Worm (Caenorhabditis elegans): ENCODE measurements around the gene lys-6.

lys-6 gene

ce11 chrIV:11586484-11586883, 41.3 kb downstream of the lys-6 start:
- TF ChIP-seq cog-1 (tag; optimal IDR thresholded peaks at IDR 0.05) (no peak), ztf-23 (GFP tag; IDR thresholded peaks at IDR 0.05) (no peak), flt-1 (GFP tag; IDR thresholded peaks at IDR 0.05) (no peak), ztf-29 (GFP tag; IDR thresholded peaks at IDR 0.05) (no peak)

ce11 chrIV:11584853-11585252, 42.9 kb downstream of the lys-6 start:
- TF ChIP-seq cog-1 (tag; optimal IDR thresholded peaks at IDR 0.05) (no peak), ztf-29 (GFP tag; IDR thresholded peaks at IDR 0.05) (no peak)

ce11 chrIV:11583906-11584378, 43.8 kb downstream of the lys-6 start, which contains the start of gene F12F6.1:
TSS of gene F12F6.1 (plus strand) at chrIV:11583956.
- TF ChIP-seq tab-1 (GFP tag; IDR thresholded peaks at IDR 0.05), result 0 out of 2 replicates have a peak, but pooled peaks have one; percentile 35
- no peak for TF ChIP-seq cog-1 (tag; optimal IDR thresholded peaks at IDR 0.05)

- TF ChIP-seq ztf-23 (GFP tag; IDR thresholded peaks at IDR 0.05), result no peak
- no peak for TF ChIP-seq ref-1 (GFP tag; conservative IDR thresholded peaks at IDR 0.05)
- no peak for TF ChIP-seq cog-1 (tag; optimal IDR thresholded peaks at IDR 0.05)
- TF ChIP-seq flt-1 (GFP tag; IDR thresholded peaks at IDR 0.05), result peak; percentile 50; the same call in 1 of the 2 replicates
- no peak for TF ChIP-seq med-1 (GFP tag; optimal IDR thresholded peaks at IDR 0.05; ENCODE audit: insufficient read depth)
- no peak for TF ChIP-seq klf-2 (GFP tag; conservative IDR thresholded peaks at IDR 0.05)
- peak; percentile 58; the same call in 1 of the 2 replicates for TF ChIP-seq tab-1 (GFP tag; IDR thresholded peaks at IDR 0.05)
- no peak for TF ChIP-seq ztf-29 (GFP tag; IDR thresholded peaks at IDR 0.05)
Measured at ce11 chrIV:11582450-11583166, 45.1 kb downstream of the lys-6 start.

ce11 chrIV:11578492-11578891, 49.3 kb downstream of the lys-6 start, which contains the start of gene rib-1:
TSS of gene rib-1 (plus strand) at chrIV:11578792.
- TF ChIP-seq cog-1 (tag; optimal IDR thresholded peaks at IDR 0.05), result no peak
- TF ChIP-seq ref-1 (GFP tag; conservative IDR thresholded peaks at IDR 0.05), result no peak
- TF ChIP-seq klf-2 (GFP tag; conservative IDR thresholded peaks at IDR 0.05), result no peak
- TF ChIP-seq ztf-29 (GFP tag; IDR thresholded peaks at IDR 0.05), result no peak
- TF ChIP-seq flt-1 (GFP tag; IDR thresholded peaks at IDR 0.05), result no peak
- no peak for TF ChIP-seq tab-1 (GFP tag; IDR thresholded peaks at IDR 0.05)
- no peak for TF ChIP-seq med-1 (GFP tag; optimal IDR thresholded peaks at IDR 0.05; ENCODE audit: insufficient read depth)
- no peak for TF ChIP-seq ztf-23 (GFP tag; IDR thresholded peaks at IDR 0.05)
- no peak for TF ChIP-seq T22C8.4 (GFP tag; IDR thresholded peaks at IDR 0.05)

Measured in whole organism, midembryonic.